Fruit fly (Drosophila melanogaster): ENCODE results near the gene CG12099.

CG12099 gene

DNA sequence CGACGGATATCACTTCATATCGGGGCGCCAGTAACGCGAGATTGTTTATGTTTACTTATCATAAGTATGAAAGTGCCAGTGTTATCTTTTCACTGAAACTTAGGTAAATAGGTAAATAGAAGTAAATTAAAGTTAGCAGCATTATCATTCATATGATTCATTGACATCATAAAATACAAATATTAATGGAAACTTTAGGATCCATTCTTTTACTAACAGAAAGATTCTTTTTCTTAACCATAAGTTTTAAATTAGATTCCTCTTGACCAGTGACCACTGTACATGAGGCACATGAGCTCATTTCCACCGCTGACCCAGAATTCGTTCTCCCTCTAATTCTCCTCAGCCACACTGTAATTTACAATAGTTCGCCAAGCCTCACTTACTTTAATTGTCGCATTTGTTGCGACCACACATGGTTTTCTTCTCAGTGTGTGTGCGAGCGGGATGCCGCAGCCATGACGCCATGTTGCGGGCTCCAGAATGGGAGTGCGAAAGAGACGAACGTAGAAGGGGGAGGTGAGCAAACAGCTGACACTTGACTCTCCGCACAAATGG is 20.2 kb upstream of the CG12099 start (continued):
- TF ChIP-seq HLH3B (GFP tag; IDR thresholded peaks at IDR 0.05) (peak; percentile 47; the same call in 1 of the 2 replicates), CG33557 (GFP tag; optimal IDR thresholded peaks at IDR 0.05) (peak; percentile 30), aop (GFP tag; IDR thresholded peaks at IDR 0.05) (no peak), CG1603 (tag; optimal IDR thresholded peaks at IDR 0.05) (peak; percentile 24), CG9817 (tag; optimal IDR thresholded peaks at IDR 0.05) (no peak), CG3407 (GFP tag; optimal IDR thresholded peaks at IDR 0.05) (no peak), wor (GFP tag; IDR thresholded peaks at IDR 0.05) (no peak), bowl (GFP tag; IDR thresholded peaks at IDR 0.05) (no peak), CG10979 (tag; optimal IDR thresholded peaks at IDR 0.05) (peak; percentile 25), Nf-YB (GFP tag; optimal IDR thresholded peaks at IDR 0.05) (peak; percentile 2), sens (GFP tag) (peak; percentile 88), CG2712 (tag; optimal IDR thresholded peaks at IDR 0.05) (peak; percentile 43), CG11695 (GFP tag; IDR thresholded peaks at IDR 0.05) (0 out of 3 replicates have a peak, but pooled peaks have one; percentile 31), slbo (GFP tag; IDR thresholded peaks at IDR 0.05) (peak; percentile 27), pfk (GFP tag; optimal IDR thresholded peaks at IDR 0.05) (no peak), CG8765 (GFP tag; IDR thresholded peaks at IDR 0.05) (no peak), repo (GFP tag; optimal IDR thresholded peaks at IDR 0.05) (peak; percentile 45), Six4 (GFP tag; optimal IDR thresholded peaks at IDR 0.05) (peak; percentile 46), esg (GFP tag; conservative IDR thresholded peaks at IDR 0.05) (no peak), CG9437 (GFP tag; optimal IDR thresholded peaks at IDR 0.05) (peak; percentile 19), Optix (GFP tag; IDR thresholded peaks at IDR 0.05) (no peak), Ets65A (GFP tag) (peak; percentile 96), Sox100B (GFP tag; optimal IDR thresholded peaks at IDR 0.05) (peak; percentile 52), klu (GFP tag; IDR thresholded peaks at IDR 0.05) (peak; percentile 55; the same call in 1 of the 2 replicates), Dek (tag; optimal IDR thresholded peaks at IDR 0.05) (no peak), Camta (GFP tag; optimal IDR thresholded peaks at IDR 0.05) (peak; percentile 33), ewg (GFP tag; optimal IDR thresholded peaks at IDR 0.05) (no peak), Blimp-1 (GFP tag; optimal IDR thresholded peaks at IDR 0.05) (peak; percentile 44), dysf (GFP tag; IDR thresholded peaks at IDR 0.05) (peak; percentile 62; the same call in 2 of the 3 replicates), emc (GFP tag; optimal IDR thresholded peaks at IDR 0.05) (no peak), insv (GFP tag; optimal IDR thresholded peaks at IDR 0.05) (no peak), CG2120 (GFP tag; optimal IDR thresholded peaks at IDR 0.05) (peak; percentile 53), Tbp (GFP tag; optimal IDR thresholded peaks at IDR 0.05) (no peak), CG3726 (GFP tag; IDR thresholded peaks at IDR 0.05) (no peak), NC2β (GFP tag; optimal IDR thresholded peaks at IDR 0.05) (no peak), Dip3 (GFP tag; optimal IDR thresholded peaks at IDR 0.05) (no peak), Xbp1 (GFP tag; optimal IDR thresholded peaks at IDR 0.05) (peak; percentile 1), Elba2 (GFP tag; optimal IDR thresholded peaks at IDR 0.05) (no peak), CG7357 (GFP tag; IDR thresholded peaks at IDR 0.05) (no peak), scrt (GFP tag; optimal IDR thresholded peaks at IDR 0.05) (peak; percentile 20), inv (GFP tag; IDR thresholded peaks at IDR 0.05; ENCODE audit: partially characterized antibody) (no peak), her (GFP tag; optimal IDR thresholded peaks at IDR 0.05) (peak; percentile 6), Mes4 (GFP tag; optimal IDR thresholded peaks at IDR 0.05) (no peak), CG7963 (GFP tag; IDR thresholded peaks at IDR 0.05; ENCODE audit: partially characterized antibody) (no peak), CHES-1-like (GFP tag; optimal IDR thresholded peaks at IDR 0.05) (no peak), Scr (GFP tag; IDR thresholded peaks at IDR 0.05; ENCODE audit: partially characterized antibody) (no peak), CG4854 (GFP tag; optimal IDR thresholded peaks at IDR 0.05) (peak; percentile 15), trh (GFP tag; optimal IDR thresholded peaks at IDR 0.05) (no peak), CG17385 (GFP tag; optimal IDR thresholded peaks at IDR 0.05) (peak; percentile 20), CG18011 (GFP tag; optimal IDR thresholded peaks at IDR 0.05) (no peak), Nf-YA (GFP tag; IDR thresholded peaks at IDR 0.05) (peak; percentile 36; the same call in 1 of the 2 replicates)
